Fruit fly (Drosophila melanogaster): ENCODE data around the gene mRpS35.

- TF ChIP-seq CG8478 (optimal IDR thresholded peaks at IDR 0.05) (no peak), CTCF (optimal IDR thresholded peaks at IDR 0.05) (no peak)
Observed at dm6 chr3L:2824024-2824687, 43.5 kb downstream of the mRpS35 start.
